Worm (Caenorhabditis elegans) whole organism, L2 larva: Measurements from ENCODE around the gene T09A5.15.

Experiments
- aly-2 ChIP-seq: fragments of 150-350 bp; optimal IDR thresholded peaks from 2 replicates; lab custom pipeline; 2014; ENCODE audit warnings: missing biosample characterization, missing genetic modification characterization
- ama-1 ChIP-seq: fragments of 150-350 bp; optimal IDR thresholded peaks from 2 replicates; lab custom pipeline; 2018; ENCODE audit warnings: inconsistent platforms
- elt-1 ChIP-seq: fragments of 150-350 bp; optimal IDR thresholded peaks from 2 replicates; lab custom pipeline; 2014; ENCODE audit warnings: missing biosample characterization, missing genetic modification characterization
- nhr-237 ChIP-seq: fragments of 150-350 bp; optimal IDR thresholded peaks from 2 replicates; lab custom pipeline; 2014; ENCODE audit warnings: missing biosample characterization, missing genetic modification characterization
- nhr-6 ChIP-seq: fragments of 150-350 bp; optimal IDR thresholded peaks from 2 replicates; lab custom pipeline; 2014; ENCODE audit warnings: missing biosample characterization, missing genetic modification characterization
- unc-62 ChIP-seq: fragments of 150-350 bp; optimal IDR thresholded peaks from 2 replicates; lab custom pipeline; 2014; ENCODE audit warnings: missing biosample characterization, missing genetic modification reagents, missing genetic modification characterization
- ztf-11 ChIP-seq: sonication (generic microtip); optimal IDR thresholded peaks from 2 replicates; lab custom pipeline; 2017; ENCODE audit warnings: missing biosample characterization, missing genetic modification characterization
- ztf-4 ChIP-seq: fragments of 150-350 bp; optimal IDR thresholded peaks from 2 replicates; lab custom pipeline; 2014; ENCODE audit warnings: missing biosample characterization, missing genetic modification characterization

DNA sequence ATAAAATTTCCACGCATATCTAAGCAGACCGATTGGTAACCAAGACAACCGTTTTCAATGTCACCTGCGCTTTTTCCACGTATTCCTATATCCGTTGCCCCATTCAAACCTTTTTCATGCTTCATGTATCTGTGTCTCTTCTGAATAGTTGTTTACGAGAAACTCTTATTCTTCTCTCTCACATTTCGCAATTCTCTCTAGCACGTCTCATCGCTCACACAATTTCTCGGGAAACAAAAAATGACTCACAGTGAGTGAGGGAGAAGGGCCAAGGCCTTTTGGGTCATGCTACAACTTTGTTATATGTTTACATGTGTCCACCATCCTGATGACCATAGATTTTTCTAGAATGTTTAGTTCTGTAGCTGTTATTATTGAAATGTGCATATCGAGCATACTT, 29.5 kb downstream of the T09A5.15 start:
- TF ChIP-seq aly-2 (tag; lab: Kevin White, UChicago) (no peak), ama-1 (lab: Kevin White, UChicago) (peak; percentile 41), nhr-237 (no peak), ztf-4 (tag; lab: Kevin White, UChicago) (peak; percentile 75), nhr-6 (tag; lab: Kevin White, UChicago) (no peak), ztf-11 (tag; lab: Kevin White, UChicago) (no peak), elt-1 (tag; lab: Kevin White, UChicago) (no peak), unc-62 (no peak)
